Worm (Caenorhabditis elegans) whole organism, L3 larva: ENCODE data around the gene nhr-90.

Experiments used
- ceh-28 ChIP-seq: fragments of 150-350 bp; optimal IDR thresholded peaks from 2 replicates; lab custom pipeline; 2014; ENCODE audit warnings: missing biosample characterization, missing genetic modification reagents, missing genetic modification characterization
- daf-12 ChIP-seq: fragments of 150-350 bp; optimal IDR thresholded peaks from 2 replicates; lab custom pipeline; 2014; ENCODE audit warnings: missing biosample characterization, missing genetic modification reagents, missing genetic modification characterization
- egl-27 ChIP-seq: sonication (generic microtip); optimal IDR thresholded peaks from 4 replicates; lab custom pipeline; 2017; ENCODE audit warnings: missing biosample characterization, missing genetic modification reagents, missing genetic modification characterization
- elt-3 ChIP-seq, 3 experiments: fragments of 150-350 bp in 1 of 3; sonication (generic microtip) in 2 of 3; optimal IDR thresholded peaks; 2 replicates in 2 of 3; 4 replicates in 1 of 3; lab custom pipeline; 2014 to 2017; ENCODE audit warnings: missing biosample characterization in 3 of 3, missing genetic modification characterization in 3 of 3
- nfya-1 ChIP-seq: sonication (generic microtip); optimal IDR thresholded peaks from 2 replicates; lab custom pipeline; 2017; ENCODE audit warnings: missing genetic modification characterization, mild to moderate bottlenecking, missing compliant biosample characterization, antibody characterized with exemption, moderate library complexity; ENCODE audit not compliant: insufficient read depth
- nhr-11 ChIP-seq: fragments of 150-350 bp; optimal IDR thresholded peaks from 2 replicates; lab custom pipeline; 2014; ENCODE audit warnings: missing biosample characterization, missing genetic modification characterization
- pha-4 ChIP-seq: fragments of 150-350 bp; optimal IDR thresholded peaks from 2 replicates; lab custom pipeline; 2014; ENCODE audit warnings: missing biosample characterization, missing genetic modification reagents, missing genetic modification characterization
- snpc-4 ChIP-seq: fragments of 150-350 bp; optimal IDR thresholded peaks from 2 replicates; lab custom pipeline; 2014; ENCODE audit warnings: missing biosample characterization, missing genetic modification characterization
- ztf-11 ChIP-seq: fragments of 150-350 bp; optimal IDR thresholded peaks from 2 replicates; lab custom pipeline; 2014; ENCODE audit warnings: missing biosample characterization, missing genetic modification characterization

ce11 chrV:587818-588217, 22.5 kb upstream of the nhr-90 start, which contains the start of gene K06H6.1:
- TF ChIP-seq egl-27 (tag; lab: Kevin White, UChicago) (no peak), ztf-11 (tag; lab: Kevin White, UChicago) (no peak), nhr-11 (tag; lab: Kevin White, UChicago) (no peak), nfya-1 (tag; lab: Kevin White, UChicago) (no peak), daf-12 (tag; lab: Kevin White, UChicago) (no peak), snpc-4 (tag; lab: Kevin White, UChicago) (no peak), elt-3 (tag; optimal IDR thresholded peaks at IDR 0.05; lab: Kevin White, UChicago) (no peak), ceh-28 (tag; lab: Kevin White, UChicago) (no peak), pha-4 (no peak)
